Fruit fly (Drosophila melanogaster): ENCODE measurements around the gene CG9777.

DNA sequence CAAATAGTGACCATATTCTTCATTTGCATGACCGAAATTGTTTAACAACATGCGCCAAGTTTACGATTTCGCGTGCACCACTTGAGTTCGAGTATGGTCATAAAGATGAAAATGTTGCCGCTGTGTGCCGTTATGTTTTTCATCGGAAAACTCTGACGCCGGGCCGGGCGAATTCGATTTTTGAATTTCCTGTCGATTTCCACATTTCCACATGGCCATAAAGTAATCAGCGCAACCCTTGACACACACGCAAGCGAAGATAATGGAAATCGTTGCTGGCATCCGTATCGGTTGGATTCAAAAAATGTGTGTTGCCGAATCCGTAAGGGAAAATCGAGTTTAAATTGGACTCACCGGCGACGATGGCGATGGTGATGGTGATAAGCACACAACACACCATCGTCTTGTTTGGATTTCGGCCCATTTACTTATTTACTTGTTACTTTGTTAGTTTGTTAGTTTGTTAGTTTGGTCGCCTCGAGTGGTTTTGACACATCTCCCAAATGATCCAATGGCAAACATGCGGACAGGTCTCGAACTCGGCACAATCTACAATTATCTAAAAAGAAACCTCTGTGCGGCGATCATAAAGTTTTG, 12.6 kb upstream of the CG9777 start:
- no peak for TF ChIP-seq zfh2 (GFP tag; optimal IDR thresholded peaks at IDR 0.05)
- TF ChIP-seq Abd-B (GFP tag; optimal IDR thresholded peaks at IDR 0.05) = no peak
- no peak for TF ChIP-seq Elba2 (GFP tag; optimal IDR thresholded peaks at IDR 0.05)
- TF ChIP-seq Med (GFP tag) = peak; percentile 83
- TF ChIP-seq ttk (GFP tag; IDR thresholded peaks at IDR 0.05) = no peak
